Fruit fly (Drosophila melanogaster) whole organism, embryonic: ENCODE measurements around the gene r2d2.
A peak's percentile ranks its signal among the peaks of the same experiment; 100 is the strongest.

Experiments used
- CG10462 ChIP-seq: fragments of 200-800 bp; sonication (Bioruptor generic); optimal IDR thresholded peaks from 2 replicates; lab custom pipeline; 2016; ENCODE audit warnings: missing biosample characterization, missing genetic modification characterization
- CG11085 ChIP-seq: fragments of 200-800 bp; sonication (Bioruptor generic); IDR thresholded peaks from 2 replicates; pipeline ENCODE4 v1.3.6; 2022; ENCODE audit warnings: missing biosample characterization, missing genetic modification characterization
- CG13424 ChIP-seq: fragments of 200-800 bp; sonication (Bioruptor generic); optimal IDR thresholded peaks from 2 replicates; lab custom pipeline; 2019; ENCODE audit warnings: missing biosample characterization, mild to moderate bottlenecking, missing genetic modification characterization, moderate library complexity
- CG15479 ChIP-seq: fragments of 200-800 bp; sonication (Bioruptor generic); optimal IDR thresholded peaks from 3 replicates; lab custom pipeline; 2019; ENCODE audit warnings: missing biosample characterization, mild to moderate bottlenecking, missing genetic modification characterization, moderate library complexity
- CG17612 ChIP-seq: fragments of 200-800 bp; sonication (Bioruptor generic); IDR thresholded peaks from 2 replicates; pipeline ENCODE4 v1.3.6; 2022; ENCODE audit warnings: missing biosample characterization, missing genetic modification characterization
- CG18011 ChIP-seq: fragments of 200-800 bp; sonication (Bioruptor generic); optimal IDR thresholded peaks from 2 replicates; lab custom pipeline; 2017; ENCODE audit warnings: missing biosample characterization, missing genetic modification characterization, mild to moderate bottlenecking, moderate library complexity, missing genotype
- CG2129 ChIP-seq: fragments of 200-800 bp; sonication (Bioruptor generic); IDR thresholded peaks from 2 replicates; pipeline ENCODE4 v1.3.6; 2022; ENCODE audit warnings: missing biosample characterization, missing genetic modification characterization; ENCODE audit not compliant: partially characterized antibody
- CG33213 ChIP-seq: fragments of 200-800 bp; sonication (Bioruptor generic); optimal IDR thresholded peaks from 3 replicates; lab custom pipeline; 2016; ENCODE audit warnings: missing biosample characterization, missing genetic modification characterization
- CG3995 ChIP-seq: fragments of 200-800 bp; sonication (Bioruptor generic); optimal IDR thresholded peaks from 3 replicates; lab custom pipeline; 2016; ENCODE audit warnings: missing biosample characterization, missing genetic modification characterization
- CG4854 ChIP-seq: fragments of 200-800 bp; sonication (Bioruptor generic); optimal IDR thresholded peaks from 2 replicates; lab custom pipeline; 2016; ENCODE audit warnings: missing biosample characterization, missing genetic modification characterization, inconsistent platforms
- CG7963 ChIP-seq: fragments of 200-800 bp; sonication (Bioruptor generic); IDR thresholded peaks from 3 replicates; pipeline ENCODE4 v1.3.6; 2022; ENCODE audit warnings: missing biosample characterization, missing genetic modification characterization; ENCODE audit not compliant: partially characterized antibody
- CG8089 ChIP-seq: fragments of 200-800 bp; sonication (Bioruptor generic); optimal IDR thresholded peaks from 3 replicates; lab custom pipeline; 2016; ENCODE audit warnings: missing biosample characterization, missing genetic modification characterization
- CG8388 ChIP-seq: fragments of 200-800 bp; sonication (Bioruptor generic); optimal IDR thresholded peaks from 2 replicates; lab custom pipeline; 2019; ENCODE audit warnings: missing biosample characterization, mild to moderate bottlenecking, missing genetic modification characterization, moderate library complexity
- D19A ChIP-seq: fragments of 200-800 bp; optimal IDR thresholded peaks from 3 replicates; lab custom pipeline; 2019; ENCODE audit warnings: missing biosample characterization, mild to moderate bottlenecking, missing genetic modification characterization, moderate library complexity
- Dad ChIP-seq: fragments of 200-800 bp; sonication (Bioruptor generic); optimal IDR thresholded peaks from 3 replicates; lab custom pipeline; 2016; ENCODE audit warnings: missing biosample characterization, missing genetic modification characterization
- Dek ChIP-seq: fragments of 200-800 bp; sonication (Bioruptor generic); optimal IDR thresholded peaks from 3 replicates; lab custom pipeline; 2019; ENCODE audit warnings: missing biosample characterization, mild to moderate bottlenecking, missing genetic modification characterization, moderate library complexity
- Dfd ChIP-seq, 2 experiments: fragments of >200 bp; optimal IDR thresholded peaks; 2 replicates each; lab custom pipeline; 2017; ENCODE audit warnings: missing biosample characterization in 2 of 2, missing genetic modification characterization in 2 of 2
- Gug ChIP-seq: fragments of 200-800 bp; sonication (Bioruptor generic); IDR thresholded peaks from 4 replicates; pipeline ENCODE4 v1.3.6; 2022; ENCODE audit warnings: missing biosample characterization, missing genetic modification characterization
- HHEX ChIP-seq: fragments of 200-800 bp; sonication (Bioruptor generic); optimal IDR thresholded peaks from 3 replicates; lab custom pipeline; 2017; ENCODE audit warnings: missing biosample characterization, mild to moderate bottlenecking, missing genetic modification characterization, missing genetic modification reagents
- HLH54F ChIP-seq: fragments of 200-800 bp; sonication (Bioruptor generic); optimal IDR thresholded peaks from 3 replicates; lab custom pipeline; 2016; ENCODE audit warnings: missing biosample characterization, missing genetic modification characterization
- Hand ChIP-seq: fragments of 200-800 bp; sonication (Bioruptor generic); optimal IDR thresholded peaks from 2 replicates; lab custom pipeline; 2017; ENCODE audit warnings: mild to moderate bottlenecking, missing biosample characterization, missing genetic modification reagents, missing genetic modification characterization
- Lpt ChIP-seq: fragments of >200 bp; optimal IDR thresholded peaks from 2 replicates; lab custom pipeline; 2018; ENCODE audit warnings: missing biosample characterization, missing genetic modification characterization
- Med ChIP-seq: fragments of 200-800 bp; sonication (Bioruptor generic); peaks from one replicate; lab custom pipeline; 2016; ENCODE audit warnings: missing biosample characterization, missing genetic modification characterization, mild to moderate bottlenecking, inconsistent platforms, moderate library complexity
- Mes4 ChIP-seq: fragments of 200-800 bp; sonication (Bioruptor generic); optimal IDR thresholded peaks from 2 replicates; lab custom pipeline; 2016; ENCODE audit warnings: missing biosample characterization, missing genetic modification characterization
- Myb ChIP-seq: fragments of 200-800 bp; sonication (Bioruptor generic); optimal IDR thresholded peaks from 2 replicates; lab custom pipeline; 2016; ENCODE audit warnings: missing biosample characterization, missing genetic modification characterization
- Opbp ChIP-seq: fragments of 200-800 bp; sonication (Bioruptor generic); IDR thresholded peaks from 3 replicates; pipeline ENCODE4 v1.3.6; 2022; ENCODE audit warnings: missing biosample characterization, missing genetic modification characterization; ENCODE audit not compliant: partially characterized antibody
- Spps ChIP-seq: fragments of 200-800 bp; sonication (Bioruptor generic); optimal IDR thresholded peaks from 2 replicates; lab custom pipeline; 2018; ENCODE audit warnings: missing biosample characterization, mild to moderate bottlenecking, missing genetic modification characterization
- aop ChIP-seq: fragments of 200-800 bp; sonication (Bioruptor generic); IDR thresholded peaks from 2 replicates; pipeline ENCODE4 v1.3.6; 2022; ENCODE audit warnings: missing biosample characterization, missing genetic modification characterization
- ash1 ChIP-seq: fragments of 200-800 bp; sonication (Bioruptor generic); optimal IDR thresholded peaks from 2 replicates; lab custom pipeline; 2018; ENCODE audit warnings: missing biosample characterization, mild to moderate bottlenecking, missing genetic modification characterization
- ato ChIP-seq: fragments of 200-800 bp; sonication (Bioruptor generic); IDR thresholded peaks from 2 replicates; pipeline ENCODE4 v1.3.6; 2022; ENCODE audit warnings: missing biosample characterization, missing genetic modification characterization; ENCODE audit not compliant: partially characterized antibody
- bcd ChIP-seq: fragments of 200-800 bp; sonication (Bioruptor generic); optimal IDR thresholded peaks from 2 replicates; lab custom pipeline; 2017; ENCODE audit warnings: missing biosample characterization, mild to moderate bottlenecking, missing genetic modification characterization
- dati ChIP-seq: fragments of 200-800 bp; sonication (Bioruptor generic); IDR thresholded peaks from 2 replicates; pipeline ENCODE4 v1.3.6; 2022; ENCODE audit warnings: missing biosample characterization, missing genetic modification characterization
- dm ChIP-seq: fragments of 200-800 bp; sonication (Bioruptor generic); optimal IDR thresholded peaks from 3 replicates; lab custom pipeline; 2016; ENCODE audit warnings: missing biosample characterization, missing genetic modification characterization
- esg ChIP-seq: fragments of 200-800 bp; sonication (Bioruptor generic); conservative IDR thresholded peaks from 2 replicates; pipeline ENCODE4 v1.3.6; 2022; ENCODE audit warnings: missing biosample characterization, missing genetic modification characterization
- fd3F ChIP-seq: fragments of 200-800 bp; sonication (Bioruptor generic); optimal IDR thresholded peaks from 2 replicates; lab custom pipeline; 2018; ENCODE audit warnings: missing biosample characterization, mild to moderate bottlenecking, missing genetic modification characterization, moderate library complexity
- grau ChIP-seq: fragments of 200-800 bp; optimal IDR thresholded peaks from 3 replicates; lab custom pipeline; 2019; ENCODE audit warnings: missing biosample characterization, mild to moderate bottlenecking, missing genetic modification characterization, moderate library complexity
- lola ChIP-seq, 3 experiments: fragments of >200 bp in 2 of 3; fragments of 200-800 bp in 1 of 3; sonication (Bioruptor generic) in 1 of 3; optimal IDR thresholded peaks; 2 replicates each; lab custom pipeline; 2017 to 2019; ENCODE audit warnings: missing biosample characterization in 3 of 3, missing genetic modification characterization in 3 of 3, mild to moderate bottlenecking in 1 of 3, moderate library complexity in 1 of 3
- mld ChIP-seq: fragments of 200-800 bp; sonication (Bioruptor generic); IDR thresholded peaks from 3 replicates; pipeline ENCODE4 v1.3.6; 2022; ENCODE audit warnings: missing biosample characterization, missing genetic modification characterization; ENCODE audit not compliant: partially characterized antibody
- oc ChIP-seq: fragments of 200-800 bp; sonication (Bioruptor generic); optimal IDR thresholded peaks from 2 replicates; lab custom pipeline; 2018; ENCODE audit warnings: missing biosample characterization, mild to moderate bottlenecking, missing genetic modification characterization, moderate library complexity
- psq ChIP-seq: fragments of 200-800 bp; sonication (Bioruptor generic); optimal IDR thresholded peaks from 2 replicates; lab custom pipeline; 2017; ENCODE audit warnings: missing biosample characterization, missing genetic modification characterization
- repo ChIP-seq: fragments of 200-800 bp; sonication (Bioruptor generic); optimal IDR thresholded peaks from 2 replicates; lab custom pipeline; 2016; ENCODE audit warnings: missing biosample characterization, missing genetic modification characterization
- run ChIP-seq: fragments of 200-800 bp; sonication (Bioruptor generic); optimal IDR thresholded peaks from 3 replicates; lab custom pipeline; 2018; ENCODE audit warnings: missing biosample characterization, mild to moderate bottlenecking, missing genetic modification characterization
- sd ChIP-seq: fragments of 200-800 bp; sonication (Bioruptor generic); optimal IDR thresholded peaks from 3 replicates; lab custom pipeline; 2018; ENCODE audit warnings: missing biosample characterization, mild to moderate bottlenecking, missing genetic modification characterization, moderate library complexity
- sens-2 ChIP-seq: fragments of 200-800 bp; sonication (Bioruptor generic); IDR thresholded peaks from 2 replicates; pipeline ENCODE4 v1.3.6; 2022; ENCODE audit warnings: missing biosample characterization, missing genetic modification characterization
- sim ChIP-seq: fragments of 200-800 bp; sonication (Bioruptor generic); IDR thresholded peaks from 2 replicates; pipeline ENCODE4 v1.3.6; 2022; ENCODE audit warnings: missing biosample characterization, missing genetic modification characterization
- sima ChIP-seq: fragments of 200-800 bp; sonication (Bioruptor generic); optimal IDR thresholded peaks from 2 replicates; lab custom pipeline; 2016; ENCODE audit warnings: missing biosample characterization, missing genetic modification characterization
- slbo ChIP-seq: fragments of 200-800 bp; sonication (Bioruptor generic); IDR thresholded peaks from 2 replicates; pipeline ENCODE4 v1.3.6; 2022; ENCODE audit warnings: missing biosample characterization, missing genetic modification characterization
- sna ChIP-seq: fragments of 200-800 bp; sonication (Bioruptor generic); IDR thresholded peaks from 2 replicates; pipeline ENCODE4 v1.3.6; 2022; ENCODE audit warnings: missing biosample characterization, missing genetic modification characterization; ENCODE audit not compliant: partially characterized antibody
- zfh2 ChIP-seq: fragments of 200-800 bp; sonication (Bioruptor generic); optimal IDR thresholded peaks from 2 replicates; lab custom pipeline; 2016; ENCODE audit warnings: missing biosample characterization, missing genetic modification characterization

r2d2 gene

DNA sequence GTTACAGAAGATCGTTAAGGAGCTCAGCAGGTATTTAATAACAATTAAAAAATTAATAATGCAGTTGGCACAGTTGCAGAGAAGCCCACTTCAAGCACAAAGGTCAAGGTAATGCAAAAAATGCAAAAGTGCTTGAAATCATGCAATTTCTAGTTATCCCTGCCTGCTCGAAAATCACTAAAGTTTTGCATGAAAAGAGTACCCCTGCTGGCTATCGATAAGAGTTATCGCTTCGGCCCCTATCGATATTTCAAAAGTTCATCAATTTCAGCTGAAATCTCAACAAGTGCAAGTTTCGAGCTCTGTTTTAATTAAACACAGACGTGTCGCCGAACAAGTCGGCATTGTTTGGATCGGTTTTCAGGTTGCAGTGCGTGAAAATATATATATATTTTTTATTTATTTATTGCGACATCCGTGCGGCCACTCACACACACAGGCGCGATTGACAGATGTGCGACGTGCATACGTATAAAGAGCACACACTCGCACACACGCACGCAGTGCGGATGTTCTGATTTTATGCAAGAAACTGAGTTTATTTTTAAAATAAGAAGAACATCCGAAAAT is 21.4 kb downstream of the r2d2 start (continued):
- TF ChIP-seq CG17612 (GFP tag; lab: Robert Waterston, UW) (no peak), CG13424 (tag; lab: Kevin White, UChicago) (peak; percentile 58), repo (GFP tag; lab: Kevin White, UChicago) (peak; percentile 71), esg (GFP tag; lab: Robert Waterston, UW) (peak; percentile 39), Med (GFP tag; lab: Kevin White, UChicago) (peak; percentile 95), dm (GFP tag; lab: Kevin White, UChicago) (peak; percentile 53), fd3F (GFP tag; lab: Kevin White, UChicago) (peak; percentile 16), Dfd (GFP tag; optimal IDR thresholded peaks at IDR 0.05; lab: Kevin White, UChicago) (no peak), CG4854 (GFP tag; lab: Kevin White, UChicago) (peak; percentile 28), ato (peak; percentile 84), bcd (GFP tag; lab: Kevin White, UChicago) (peak; percentile 54), aop (GFP tag; lab: Robert Waterston, UW) (peak; percentile 51; the same call in 1 of the 2 replicates), CG8388 (GFP tag; lab: Kevin White, UChicago) (peak; percentile 43), CG15479 (GFP tag; lab: Kevin White, UChicago) (peak; percentile 32), Mes4 (GFP tag; lab: Kevin White, UChicago) (peak; percentile 44), psq (no peak), D19A (tag; lab: Kevin White, UChicago) (peak; percentile 46), CG7963 (GFP tag; lab: Robert Waterston, UW) (peak; percentile 64; the same call in 2 of the 3 replicates), HHEX (GFP tag; lab: Kevin White, UChicago) (peak; percentile 53), oc (tag; lab: Kevin White, UChicago) (no peak), CG8089 (GFP tag; lab: Kevin White, UChicago) (peak; percentile 36), run (tag; lab: Kevin White, UChicago) (no peak), Opbp (peak; percentile 86), CG3995 (peak; percentile 97), lola (GFP tag; optimal IDR thresholded peaks at IDR 0.05; lab: Kevin White, UChicago) (peak in 1 of 3 experiments; percentile 47), sd (tag; lab: Kevin White, UChicago) (no peak), grau (tag; lab: Kevin White, UChicago) (peak; percentile 61), CG10462 (GFP tag; lab: Kevin White, UChicago) (no peak), Hand (GFP tag; lab: Kevin White, UChicago) (peak; percentile 2), Dad (GFP tag; lab: Kevin White, UChicago) (peak; percentile 72), slbo (GFP tag; lab: Robert Waterston, UW) (peak; percentile 72), sima (GFP tag; lab: Kevin White, UChicago) (no peak), CG18011 (GFP tag; lab: Kevin White, UChicago) (peak; percentile 80), mld (GFP tag; lab: Robert Waterston, UW) (peak; percentile 76; the same call in 2 of the 3 replicates), Spps (no peak), Lpt (GFP tag; lab: Kevin White, UChicago) (no peak), sim (GFP tag; lab: Robert Waterston, UW) (0 out of 2 replicates have a peak, but pooled peaks have one; percentile 29), CG33213 (GFP tag; lab: Kevin White, UChicago) (peak; percentile 38), sna (peak; percentile 88), sens-2 (0 out of 2 replicates have a peak, but pooled peaks have one; percentile 9), CG11085 (GFP tag; lab: Robert Waterston, UW) (0 out of 2 replicates have a peak, but pooled peaks have one; percentile 39), HLH54F (GFP tag; lab: Kevin White, UChicago) (peak; percentile 57), CG2129 (GFP tag; lab: Robert Waterston, UW) (peak; percentile 59), zfh2 (peak; percentile 71), ash1 (GFP tag; lab: Kevin White, UChicago) (no peak), Myb (GFP tag; lab: Kevin White, UChicago) (peak; percentile 41), Gug (GFP tag; lab: Robert Waterston, UW) (peak; percentile 31; the same call in 1 of the 4 replicates), dati (GFP tag; lab: Robert Waterston, UW) (0 out of 2 replicates have a peak, but pooled peaks have one; percentile 8), Dek (tag; lab: Kevin White, UChicago) (peak; percentile 34)
